Fruit fly (Drosophila melanogaster) whole organism, pupa: Measurements from ENCODE around the gene CG17186.
A peak's percentile ranks its signal among the peaks of the same experiment; 100 is the strongest.

Experiments used
- CG10348 ChIP-seq: fragments of 200-800 bp; sonication (Bioruptor generic); IDR thresholded peaks from 2 replicates; pipeline ENCODE4 v1.3.6; 2022; ENCODE audit warnings: missing biosample characterization, missing genetic modification characterization
- CG12605 ChIP-seq: fragments of 200-800 bp; sonication (Bioruptor generic); IDR thresholded peaks from 2 replicates; pipeline ENCODE4 v1.3.6; 2022; ENCODE audit warnings: missing biosample characterization, missing genetic modification characterization
- CG13204 ChIP-seq: fragments of 200-800 bp; sonication (Bioruptor generic); optimal IDR thresholded peaks from 2 replicates; lab custom pipeline; 2018; ENCODE audit warnings: missing biosample characterization, mild to moderate bottlenecking, missing genetic modification characterization, moderate library complexity
- CG14655 ChIP-seq: fragments of 200-800 bp; sonication (Bioruptor generic); optimal IDR thresholded peaks from 3 replicates; lab custom pipeline; 2017; ENCODE audit warnings: mild to moderate bottlenecking, missing biosample characterization, missing genetic modification reagents, missing genetic modification characterization
- CG15710 ChIP-seq: fragments of 200-800 bp; sonication (Bioruptor generic); optimal IDR thresholded peaks from 2 replicates; lab custom pipeline; 2018; ENCODE audit warnings: missing biosample characterization, mild to moderate bottlenecking, missing genetic modification characterization, moderate library complexity
- CG17806 ChIP-seq: fragments of 200-800 bp; sonication (Bioruptor generic); optimal IDR thresholded peaks from 2 replicates; lab custom pipeline; 2018; ENCODE audit warnings: missing biosample characterization, mild to moderate bottlenecking, missing genetic modification characterization, moderate library complexity
- CG32121 ChIP-seq: fragments of 200-800 bp; sonication (Bioruptor generic); IDR thresholded peaks from 2 replicates; pipeline ENCODE4 v1.3.6; 2022; ENCODE audit warnings: missing biosample characterization, missing genetic modification characterization
- CG34367 ChIP-seq: fragments of 200-800 bp; sonication (Bioruptor generic); optimal IDR thresholded peaks from 2 replicates; lab custom pipeline; 2018; ENCODE audit warnings: missing biosample characterization, mild to moderate bottlenecking, missing genetic modification characterization
- CG4496 ChIP-seq: fragments of 200-800 bp; sonication (Bioruptor generic); IDR thresholded peaks from 3 replicates; pipeline ENCODE4 v1.3.6; 2022; ENCODE audit warnings: missing biosample characterization, missing genetic modification characterization
- CG8159 ChIP-seq: fragments of 200-800 bp; sonication (Bioruptor generic); optimal IDR thresholded peaks from 3 replicates; lab custom pipeline; 2018; ENCODE audit warnings: missing biosample characterization, mild to moderate bottlenecking, missing genetic modification characterization, moderate library complexity
- CG8301 ChIP-seq: fragments of 200-800 bp; sonication (Bioruptor generic); optimal IDR thresholded peaks from 2 replicates; lab custom pipeline; 2018; ENCODE audit warnings: missing biosample characterization, mild to moderate bottlenecking, missing genetic modification characterization
- CG9948 ChIP-seq: fragments of 200-800 bp; sonication (Bioruptor generic); optimal IDR thresholded peaks from 2 replicates; lab custom pipeline; 2018; ENCODE audit warnings: missing biosample characterization, mild to moderate bottlenecking, missing genetic modification characterization, moderate library complexity
- D1 ChIP-seq: fragments of 200-800 bp; sonication (Bioruptor generic); optimal IDR thresholded peaks from 2 replicates; lab custom pipeline; 2018; ENCODE audit warnings: missing biosample characterization, mild to moderate bottlenecking, missing genetic modification characterization, moderate library complexity
- EcR ChIP-seq: fragments of 200-800 bp; sonication (Bioruptor generic); optimal IDR thresholded peaks from 3 replicates; lab custom pipeline; 2019; ENCODE audit warnings: missing biosample characterization, missing genetic modification characterization, mild to moderate bottlenecking, moderate library complexity, missing genetic modification reagents
- Ets98B ChIP-seq: fragments of 200-800 bp; sonication (Bioruptor generic); IDR thresholded peaks from 2 replicates; pipeline ENCODE4 v1.3.6; 2022; ENCODE audit warnings: missing biosample characterization, missing genetic modification characterization
- Pif1A ChIP-seq: fragments of 200-800 bp; sonication (Bioruptor generic); optimal IDR thresholded peaks from 3 replicates; lab custom pipeline; 2016; ENCODE audit warnings: missing biosample characterization, missing genetic modification characterization
- Pif1B ChIP-seq: fragments of 200-800 bp; sonication (Bioruptor generic); optimal IDR thresholded peaks from 3 replicates; lab custom pipeline; 2016; ENCODE audit warnings: missing biosample characterization, missing genetic modification characterization
- Snoo ChIP-seq: fragments of 200-800 bp; sonication (Bioruptor generic); optimal IDR thresholded peaks from 3 replicates; lab custom pipeline; 2017; ENCODE audit warnings: missing biosample characterization, mild to moderate bottlenecking, missing genetic modification characterization, inconsistent platforms
- fd96Ca ChIP-seq: fragments of 200-800 bp; sonication (Bioruptor generic); IDR thresholded peaks from 3 replicates; pipeline ENCODE4 v1.3.6; 2022; ENCODE audit warnings: missing biosample characterization, missing genetic modification characterization
- gl ChIP-seq: fragments of 200-800 bp; sonication (Bioruptor generic); optimal IDR thresholded peaks from 2 replicates; lab custom pipeline; 2018; ENCODE audit warnings: missing biosample characterization, mild to moderate bottlenecking, missing genetic modification characterization
- rn ChIP-seq: fragments of 200-800 bp; sonication (Bioruptor generic); IDR thresholded peaks from 2 replicates; pipeline ENCODE4 v1.3.6; 2022; ENCODE audit warnings: missing biosample characterization, missing genetic modification characterization

The CG17186 gene

dm6 chr3R:19895305-19895704, 18.0 kb upstream of the CG17186 start:
- no peak for TF ChIP-seq CG17806 (tag; lab: Kevin White, UChicago)
- TF ChIP-seq Snoo (tag; lab: Kevin White, UChicago), result no peak
- TF ChIP-seq CG12605 (GFP tag; lab: Robert Waterston, UW), result no peak
- TF ChIP-seq EcR (GFP tag; lab: Kevin White, UChicago), result no peak
- no peak for TF ChIP-seq CG32121
- TF ChIP-seq Pif1A (GFP tag; lab: Kevin White, UChicago), result no peak
- TF ChIP-seq Ets98B (GFP tag; lab: Robert Waterston, UW), result no peak

- peak; percentile 63 for TF ChIP-seq fd96Ca (GFP tag; lab: Robert Waterston, UW)
- TF ChIP-seq Ets98B (GFP tag; lab: Robert Waterston, UW), result peak; percentile 44; the same call in 1 of the 2 replicates
- peak; percentile 75 for TF ChIP-seq CG4496 (GFP tag; lab: Robert Waterston, UW)
- no peak for TF ChIP-seq CG8301
- no peak for TF ChIP-seq CG34367
Measured at dm6 chr3R:19892046-19892445, 14.7 kb upstream of the CG17186 start.

dm6 chr3R:19891363-19891762, 14.0 kb upstream of the CG17186 start:
- TF ChIP-seq CG10348 (GFP tag; lab: Robert Waterston, UW) (no peak), CG32121 (0 out of 2 replicates have a peak, but pooled peaks have one; percentile 9), fd96Ca (GFP tag; lab: Robert Waterston, UW) (0 out of 3 replicates have a peak, but pooled peaks have one; percentile 48)

- TF ChIP-seq CG8301, result no peak
- TF ChIP-seq CG10348 (GFP tag; lab: Robert Waterston, UW), result no peak
- TF ChIP-seq CG13204 (GFP tag; lab: Kevin White, UChicago), result peak; percentile 58
- TF ChIP-seq CG17806 (tag; lab: Kevin White, UChicago), result no peak
- no peak for TF ChIP-seq CG8159 (tag; lab: Kevin White, UChicago)
- TF ChIP-seq CG14655 (GFP tag; lab: Kevin White, UChicago), result peak; percentile 14
- TF ChIP-seq Pif1B, result no peak
- TF ChIP-seq CG4496 (GFP tag; lab: Robert Waterston, UW), result 0 out of 3 replicates have a peak, but pooled peaks have one; percentile 32
- no peak for TF ChIP-seq CG9948 (tag; lab: Kevin White, UChicago)
- TF ChIP-seq fd96Ca (GFP tag; lab: Robert Waterston, UW), result no peak
- no peak for TF ChIP-seq EcR (GFP tag; lab: Kevin White, UChicago)
- no peak; the same call in 1 of the 2 replicates for TF ChIP-seq Ets98B (GFP tag; lab: Robert Waterston, UW)
- no peak for TF ChIP-seq CG34367
- no peak for TF ChIP-seq Snoo (tag; lab: Kevin White, UChicago)
- no peak for TF ChIP-seq D1 (tag; lab: Kevin White, UChicago)
- no peak for TF ChIP-seq Pif1A (GFP tag; lab: Kevin White, UChicago)
- no peak for TF ChIP-seq gl (tag; lab: Kevin White, UChicago)
- peak; percentile 31; the same call in 1 of the 2 replicates for TF ChIP-seq CG32121
- no peak for TF ChIP-seq rn (GFP tag; lab: Robert Waterston, UW)
- TF ChIP-seq CG15710 (tag; lab: Kevin White, UChicago), result no peak
- peak; percentile 29; the same call in 1 of the 2 replicates for TF ChIP-seq CG12605 (GFP tag; lab: Robert Waterston, UW)
Measured at dm6 chr3R:19890340-19890998, 13.2 kb upstream of the CG17186 start, which contains the start of gene CG4733. Gene CG4733, plus strand, starts transcription at chr3R:19890689.

- TF ChIP-seq Ets98B (GFP tag; lab: Robert Waterston, UW) (no peak; the same call in 1 of the 2 replicates), Pif1B (no peak), CG8159 (tag; lab: Kevin White, UChicago) (peak; percentile 16), rn (GFP tag; lab: Robert Waterston, UW) (no peak), fd96Ca (GFP tag; lab: Robert Waterston, UW) (no peak), gl (tag; lab: Kevin White, UChicago) (no peak), EcR (GFP tag; lab: Kevin White, UChicago) (no peak), D1 (tag; lab: Kevin White, UChicago) (no peak), CG34367 (no peak), CG17806 (tag; lab: Kevin White, UChicago) (no peak), CG15710 (tag; lab: Kevin White, UChicago) (no peak), CG4496 (GFP tag; lab: Robert Waterston, UW) (0 out of 3 replicates have a peak, but pooled peaks have one; percentile 7), CG32121 (no peak), Snoo (tag; lab: Kevin White, UChicago) (no peak), CG8301 (peak; percentile 52), CG10348 (GFP tag; lab: Robert Waterston, UW) (no peak), CG13204 (GFP tag; lab: Kevin White, UChicago) (no peak), CG12605 (GFP tag; lab: Robert Waterston, UW) (no peak), CG9948 (tag; lab: Kevin White, UChicago) (no peak), CG14655 (GFP tag; lab: Kevin White, UChicago) (peak; percentile 65), Pif1A (GFP tag; lab: Kevin White, UChicago) (no peak)
Measured at dm6 chr3R:19889603-19890187, 12.4 kb upstream of the CG17186 start.
